Worm (Caenorhabditis elegans): ENCODE data around the gene srt-45.

Gene srt-45

ce11 chrV:19754331-19754730 is 29.6 kb upstream of the srt-45 start:
- TF ChIP-seq bed-3 (GFP tag; optimal IDR thresholded peaks at IDR 0.05) (no peak), sptf-1 (tag; optimal IDR thresholded peaks at IDR 0.05) (no peak), M03D4.4 (tag; optimal IDR thresholded peaks at IDR 0.05) (no peak), sem-2 (GFP tag; optimal IDR thresholded peaks at IDR 0.05) (no peak), mep-1 (tag; optimal IDR thresholded peaks at IDR 0.05) (no peak), unc-120 (tag; optimal IDR thresholded peaks at IDR 0.05; ENCODE audit: poor library complexity, severe bottlenecking) (no peak), elt-1 (tag; optimal IDR thresholded peaks at IDR 0.05; ENCODE audit: borderline replicate concordance, insufficient read depth) (no peak), unc-39 (tag; optimal IDR thresholded peaks at IDR 0.05) (no peak), blmp-1 (tag; optimal IDR thresholded peaks at IDR 0.05) (no peak), lsy-2 (tag; optimal IDR thresholded peaks at IDR 0.05) (no peak), cnd-1 (tag; optimal IDR thresholded peaks at IDR 0.05) (no peak), nhr-237 (tag; optimal IDR thresholded peaks at IDR 0.05) (no peak), lin-32 (GFP tag; optimal IDR thresholded peaks at IDR 0.05) (no peak), mab-5 (tag; optimal IDR thresholded peaks at IDR 0.05) (no peak), unc-62 (GFP tag; optimal IDR thresholded peaks at IDR 0.05) (no peak), pha-4 (tag; optimal IDR thresholded peaks at IDR 0.05) (no peak), ceh-43 (GFP tag; optimal IDR thresholded peaks at IDR 0.05) (no peak), ham-2 (GFP tag; optimal IDR thresholded peaks at IDR 0.05) (no peak), ces-1 (GFP tag; optimal IDR thresholded peaks at IDR 0.05) (no peak)

ce11 chrV:19755260-19755659 is 28.7 kb upstream of the srt-45 start, which contains the start of gene clec-50:
Gene clec-50 (minus strand): TSS chrV:19755368.
- TF ChIP-seq tbx-8 (GFP tag; optimal IDR thresholded peaks at IDR 0.05), result no peak
- TF ChIP-seq ceh-39 (tag; optimal IDR thresholded peaks at IDR 0.05), result no peak
- no peak for TF ChIP-seq ham-2 (GFP tag; optimal IDR thresholded peaks at IDR 0.05)
- no peak for TF ChIP-seq blmp-1 (tag; optimal IDR thresholded peaks at IDR 0.05)
- no peak for TF ChIP-seq nhr-76 (tag; optimal IDR thresholded peaks at IDR 0.05)
- no peak for TF ChIP-seq unc-39 (tag; optimal IDR thresholded peaks at IDR 0.05)
- no peak for TF ChIP-seq lin-13 (tag; optimal IDR thresholded peaks at IDR 0.05)
- TF ChIP-seq mab-5 (tag; optimal IDR thresholded peaks at IDR 0.05), result no peak
- no peak for TF ChIP-seq unc-62 (GFP tag; optimal IDR thresholded peaks at IDR 0.05)
- no peak for TF ChIP-seq elt-3 (tag; optimal IDR thresholded peaks at IDR 0.05)
- no peak for TF ChIP-seq drap-1 (GFP tag; optimal IDR thresholded peaks at IDR 0.05)
- TF ChIP-seq mls-2 (tag; optimal IDR thresholded peaks at IDR 0.05), result no peak

DNA sequence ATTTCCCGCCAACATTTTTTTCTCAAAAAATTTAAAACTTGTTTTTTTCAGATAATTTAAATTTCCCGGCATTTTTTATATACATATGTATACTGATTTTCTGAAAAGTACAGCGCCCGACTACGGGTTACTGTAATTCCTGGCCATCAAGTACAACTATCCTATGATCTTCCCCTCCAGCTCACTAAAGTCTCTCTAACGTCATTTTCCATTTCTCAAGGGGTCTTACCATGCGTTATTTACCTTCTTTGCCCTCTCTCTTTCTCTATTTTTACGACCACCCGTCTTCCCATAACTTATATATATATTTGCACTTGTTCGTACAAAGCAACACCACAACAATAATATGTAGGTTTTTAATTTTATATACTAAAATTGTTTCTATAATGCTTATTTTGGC is 27.7 kb upstream of the srt-45 start, which contains the start of gene W04E12.9:
Gene W04E12.9 (plus strand): TSS at position 301 of the 400 bp plus-strand sequence.
- no peak for TF ChIP-seq pha-4 (tag; optimal IDR thresholded peaks at IDR 0.05)
- TF ChIP-seq ztf-11 (tag; optimal IDR thresholded peaks at IDR 0.05), result no peak
- TF ChIP-seq unc-62 (GFP tag; optimal IDR thresholded peaks at IDR 0.05), result no peak
- TF ChIP-seq sem-2 (GFP tag; optimal IDR thresholded peaks at IDR 0.05), result no peak
- no peak for TF ChIP-seq snpc-4 (tag; optimal IDR thresholded peaks at IDR 0.05)
- TF ChIP-seq blmp-1 (tag; optimal IDR thresholded peaks at IDR 0.05), result no peak
- no peak for TF ChIP-seq zip-8 (tag; optimal IDR thresholded peaks at IDR 0.05)
- TF ChIP-seq mep-1 (tag; optimal IDR thresholded peaks at IDR 0.05), result no peak
- no peak for TF ChIP-seq ces-1 (GFP tag; optimal IDR thresholded peaks at IDR 0.05)

- TF ChIP-seq ham-2 (GFP tag; optimal IDR thresholded peaks at IDR 0.05), result no peak
- TF ChIP-seq flh-1 (GFP tag; optimal IDR thresholded peaks at IDR 0.05), result no peak
- no peak for TF ChIP-seq lin-32 (GFP tag; optimal IDR thresholded peaks at IDR 0.05)
- no peak for TF ChIP-seq nhr-12 (tag; optimal IDR thresholded peaks at IDR 0.05)
Observed at ce11 chrV:19759282-19759681, 24.6 kb upstream of the srt-45 start.

ce11 chrV:19760751-19761150 is 23.2 kb upstream of the srt-45 start, which contains the start of gene M162.5:
Gene M162.5 (plus strand): TSS chrV:19761051.
- TF ChIP-seq unc-62 (GFP tag; optimal IDR thresholded peaks at IDR 0.05) (no peak), lin-32 (GFP tag; optimal IDR thresholded peaks at IDR 0.05) (no peak), elt-1 (tag; optimal IDR thresholded peaks at IDR 0.05; ENCODE audit: borderline replicate concordance, insufficient read depth) (no peak), snpc-4 (tag; optimal IDR thresholded peaks at IDR 0.05) (no peak), drap-1 (GFP tag; optimal IDR thresholded peaks at IDR 0.05) (no peak), pha-4 (tag; optimal IDR thresholded peaks at IDR 0.05) (no peak), ceh-43 (GFP tag; optimal IDR thresholded peaks at IDR 0.05) (no peak), mab-5 (tag; optimal IDR thresholded peaks at IDR 0.05) (no peak), cnd-1 (tag; optimal IDR thresholded peaks at IDR 0.05) (no peak), bed-3 (GFP tag; optimal IDR thresholded peaks at IDR 0.05) (no peak), lsy-2 (tag; optimal IDR thresholded peaks at IDR 0.05) (no peak), nhr-237 (tag; optimal IDR thresholded peaks at IDR 0.05) (no peak), sptf-1 (tag; optimal IDR thresholded peaks at IDR 0.05) (no peak), nhr-12 (tag; optimal IDR thresholded peaks at IDR 0.05) (no peak)
